Worm (Caenorhabditis elegans) whole organism, L2 larva: ENCODE data around the gene srh-73.
"Not testable (repeated sequence)": the region's sequence is repeated elsewhere in the genome, so short reads cannot be mapped to it uniquely, and the experiment has no call there.

Experiments
- F13H6.1 ChIP-seq: sonication (generic microtip); optimal IDR thresholded peaks from 2 replicates; lab custom pipeline; 2016; ENCODE audit warnings: missing genetic modification characterization, missing compliant biosample characterization
- R02D3.7 ChIP-seq: fragments of 150-350 bp; optimal IDR thresholded peaks from 2 replicates; lab custom pipeline; 2014; ENCODE audit warnings: missing biosample characterization, missing genetic modification characterization
- Y55F3AM.14 ChIP-seq: fragments of 200-800 bp; sonication (Bioruptor generic); optimal IDR thresholded peaks from 2 replicates; lab custom pipeline; 2018; ENCODE audit warnings: mild to moderate bottlenecking, missing genetic modification characterization, missing compliant biosample characterization
- alr-1 ChIP-seq: fragments of 150-350 bp; optimal IDR thresholded peaks from 2 replicates; lab custom pipeline; 2014; ENCODE audit warnings: missing biosample characterization, missing genetic modification characterization
- aly-2 ChIP-seq: fragments of 150-350 bp; optimal IDR thresholded peaks from 2 replicates; lab custom pipeline; 2014; ENCODE audit warnings: missing biosample characterization, missing genetic modification characterization
- ama-1 ChIP-seq: fragments of 150-350 bp; optimal IDR thresholded peaks from 2 replicates; lab custom pipeline; 2018; ENCODE audit warnings: inconsistent platforms
- ceh-82 ChIP-seq: fragments of 150-350 bp; optimal IDR thresholded peaks from 2 replicates; lab custom pipeline; 2014; ENCODE audit warnings: missing biosample characterization, missing genetic modification characterization
- crh-2 ChIP-seq: sonication (generic microtip); optimal IDR thresholded peaks from 2 replicates; lab custom pipeline; 2017; ENCODE audit warnings: missing biosample characterization, missing genetic modification characterization
- dmd-4 ChIP-seq: sonication (generic microtip); optimal IDR thresholded peaks from 2 replicates; lab custom pipeline; 2017; ENCODE audit warnings: missing biosample characterization, missing genetic modification characterization
- elt-1 ChIP-seq: fragments of 150-350 bp; optimal IDR thresholded peaks from 2 replicates; lab custom pipeline; 2014; ENCODE audit warnings: missing biosample characterization, missing genetic modification characterization
- elt-3 ChIP-seq: sonication (generic microtip); optimal IDR thresholded peaks from 2 replicates; lab custom pipeline; 2017; ENCODE audit warnings: missing biosample characterization, missing genetic modification characterization
- lin-11 ChIP-seq: fragments of 150-350 bp; sonication (generic microtip); optimal IDR thresholded peaks from 2 replicates; lab custom pipeline; 2014; ENCODE audit warnings: missing biosample characterization, missing genetic modification characterization, inconsistent platforms, mixed read lengths
- lin-13 ChIP-seq: fragments of 150-350 bp; optimal IDR thresholded peaks from 2 replicates; lab custom pipeline; 2014; ENCODE audit warnings: missing biosample characterization, missing genetic modification reagents, missing genetic modification characterization
- mab-5 ChIP-seq: fragments of 150-350 bp; optimal IDR thresholded peaks from 2 replicates; lab custom pipeline; 2014; ENCODE audit warnings: missing biosample characterization, missing genetic modification characterization
- mbf-1 ChIP-seq: sonication (generic microtip); optimal IDR thresholded peaks from 2 replicates; lab custom pipeline; 2017; ENCODE audit warnings: missing biosample characterization, missing genetic modification characterization
- mdl-1 ChIP-seq, 2 experiments: fragments of 150-350 bp in 1 of 2; sonication (generic microtip) in 1 of 2; optimal IDR thresholded peaks; 2 replicates each; lab custom pipeline; 2017; ENCODE audit warnings: missing biosample characterization in 2 of 2, missing genetic modification characterization in 2 of 2
- nhr-11 ChIP-seq: fragments of 150-350 bp; optimal IDR thresholded peaks from 2 replicates; lab custom pipeline; 2014; ENCODE audit warnings: missing biosample characterization, missing genetic modification characterization
- nhr-12 ChIP-seq: fragments of 150-350 bp; optimal IDR thresholded peaks from 2 replicates; lab custom pipeline; 2014; ENCODE audit warnings: missing biosample characterization, missing genetic modification characterization
- nhr-129 ChIP-seq: fragments of 150-350 bp; optimal IDR thresholded peaks from 2 replicates; lab custom pipeline; 2014; ENCODE audit warnings: missing biosample characterization, missing genetic modification characterization
- nhr-21 ChIP-seq: fragments of 150-350 bp; optimal IDR thresholded peaks from 2 replicates; lab custom pipeline; 2014; ENCODE audit warnings: missing biosample characterization, missing genetic modification characterization
- nhr-23 ChIP-seq: fragments of 150-350 bp; optimal IDR thresholded peaks from 2 replicates; lab custom pipeline; 2014; ENCODE audit warnings: missing biosample characterization, missing genetic modification reagents, missing genetic modification characterization
- nhr-6 ChIP-seq: fragments of 150-350 bp; optimal IDR thresholded peaks from 2 replicates; lab custom pipeline; 2014; ENCODE audit warnings: missing biosample characterization, missing genetic modification characterization
- nhr-77 ChIP-seq: fragments of 150-350 bp; optimal IDR thresholded peaks from 2 replicates; lab custom pipeline; 2014; ENCODE audit warnings: missing biosample characterization, missing genetic modification characterization
- peb-1 ChIP-seq: fragments of 150-350 bp; optimal IDR thresholded peaks from 2 replicates; lab custom pipeline; 2014; ENCODE audit warnings: missing biosample characterization, missing genetic modification characterization
- sem-4 ChIP-seq: fragments of 150-350 bp; optimal IDR thresholded peaks from 2 replicates; lab custom pipeline; 2014; ENCODE audit warnings: missing biosample characterization, missing genetic modification reagents, missing genetic modification characterization
- skn-1 ChIP-seq: sonication (generic microtip); optimal IDR thresholded peaks from 2 replicates; lab custom pipeline; 2017; ENCODE audit warnings: missing biosample characterization, missing genetic modification characterization
- sma-3 ChIP-seq: sonication (generic microtip); optimal IDR thresholded peaks from 2 replicates; lab custom pipeline; 2016; ENCODE audit warnings: missing genetic modification reagents, missing genetic modification characterization, missing compliant biosample characterization
- sma-9 ChIP-seq, 2 experiments: fragments of 150-350 bp in 1 of 2; sonication (generic microtip) in 1 of 2; optimal IDR thresholded peaks; 2 replicates each; lab custom pipeline; 2014 to 2016; ENCODE audit warnings: missing genetic modification characterization in 2 of 2, mild to moderate bottlenecking in 1 of 2, missing biosample characterization in 1 of 2, missing compliant biosample characterization in 1 of 2, missing genetic modification reagents in 1 of 2, moderate library complexity in 1 of 2
- snpc-4 ChIP-seq: fragments of 150-350 bp; optimal IDR thresholded peaks from 2 replicates; lab custom pipeline; 2014; ENCODE audit warnings: missing biosample characterization, missing genetic modification characterization
- unc-39 ChIP-seq: fragments of 150-350 bp; optimal IDR thresholded peaks from 2 replicates; lab custom pipeline; 2014; ENCODE audit warnings: missing biosample characterization, missing genetic modification characterization
- unc-62 ChIP-seq: fragments of 150-350 bp; optimal IDR thresholded peaks from 2 replicates; lab custom pipeline; 2014; ENCODE audit warnings: missing biosample characterization, missing genetic modification reagents, missing genetic modification characterization
- zag-1 ChIP-seq: fragments of 150-350 bp; optimal IDR thresholded peaks from 2 replicates; lab custom pipeline; 2014; ENCODE audit warnings: missing biosample characterization, missing genetic modification characterization
- ztf-11 ChIP-seq: sonication (generic microtip); optimal IDR thresholded peaks from 2 replicates; lab custom pipeline; 2017; ENCODE audit warnings: missing biosample characterization, missing genetic modification characterization
- ztf-4 ChIP-seq: fragments of 150-350 bp; optimal IDR thresholded peaks from 2 replicates; lab custom pipeline; 2014; ENCODE audit warnings: missing biosample characterization, missing genetic modification characterization

srh-73 gene

DNA sequence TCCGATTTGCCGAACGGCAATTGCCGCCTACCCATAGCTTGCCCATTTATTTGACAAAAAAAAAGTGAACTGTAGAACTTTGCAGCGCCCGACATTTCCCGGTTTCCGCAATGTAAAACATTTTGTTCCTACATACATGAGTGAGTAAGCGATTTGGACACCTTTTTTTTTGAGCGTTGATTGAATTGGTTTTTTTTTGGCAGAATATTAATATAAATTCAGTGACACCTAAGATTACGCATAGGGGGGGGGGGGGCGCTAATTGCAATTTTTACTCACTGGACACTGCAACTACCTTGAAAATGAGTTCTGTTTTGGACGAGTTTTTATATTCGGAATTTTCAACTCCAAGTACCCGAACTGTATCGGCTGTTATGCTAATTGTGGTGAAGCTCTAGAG lies 13.6 kb downstream of the srh-73 start, which contains the start of gene srx-118:
TSS of gene srx-118 (plus strand) at position 301 of the 400 bp plus-strand sequence.
- TF ChIP-seq elt-1 (tag; lab: Kevin White, UChicago) (no peak), nhr-21 (no peak), sma-9 (GFP tag; optimal IDR thresholded peaks at IDR 0.05; lab: Kevin White, UChicago) (no peak), sma-9 (tag; optimal IDR thresholded peaks at IDR 0.05; lab: Kevin White, UChicago) (no peak), unc-62 (GFP tag; lab: Kevin White, UChicago) (no peak)

- no peak for TF ChIP-seq lin-11 (tag; lab: Kevin White, UChicago)
- no peak for TF ChIP-seq unc-62 (GFP tag; lab: Kevin White, UChicago)
- TF ChIP-seq mbf-1 (tag; lab: Kevin White, UChicago): no peak
- TF ChIP-seq ztf-11 (tag; lab: Kevin White, UChicago): no peak
- TF ChIP-seq R02D3.7 (tag; lab: Kevin White, UChicago): no peak
- TF ChIP-seq nhr-77 (tag; lab: Kevin White, UChicago): no peak
- TF ChIP-seq nhr-129 (tag; lab: Kevin White, UChicago): no peak
- no peak for TF ChIP-seq ceh-82
- no peak for TF ChIP-seq elt-3 (tag; lab: Kevin White, UChicago)
- no peak for TF ChIP-seq nhr-23 (tag; lab: Kevin White, UChicago)
- TF ChIP-seq nhr-6 (tag; lab: Kevin White, UChicago): no peak
- no peak for TF ChIP-seq dmd-4
- no peak for TF ChIP-seq elt-1 (tag; lab: Kevin White, UChicago)
- no peak for TF ChIP-seq sma-3 (GFP tag; lab: Kevin White, UChicago)
These were observed 16.0 kb downstream of the srh-73 start, which contains the start of gene srx-119 for ce11 chrII:12527947-12528346. TSS of gene srx-119 (plus strand) at chrII:12528247.

DNA sequence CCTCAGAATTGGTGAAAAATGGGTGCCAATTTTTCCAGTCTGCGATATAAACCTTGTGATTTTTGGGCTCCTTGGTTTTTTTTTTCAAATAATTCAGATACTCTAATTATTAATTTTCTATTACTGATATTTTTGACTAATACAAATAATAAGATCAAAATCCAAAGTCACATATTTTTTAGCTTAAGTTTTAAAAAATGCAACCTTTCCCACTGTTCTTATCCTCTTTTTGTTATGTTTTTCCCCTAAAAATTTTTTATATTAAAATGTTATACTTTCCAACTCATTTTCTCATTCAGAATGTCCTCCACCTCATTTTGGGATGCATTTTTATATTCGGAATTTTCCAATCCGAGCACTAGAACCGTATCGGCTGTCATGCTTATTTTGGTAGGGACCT lies 19.0 kb downstream of the srh-73 start, which contains the start of gene srx-120:
TSS of gene srx-120 (plus strand) at position 301 of the 400 bp plus-strand sequence.
- TF ChIP-seq Y55F3AM.14 (GFP tag; lab: Kevin White, UChicago) (no peak), ztf-11 (tag; lab: Kevin White, UChicago) (no peak), peb-1 (no peak), nhr-12 (tag; lab: Kevin White, UChicago) (no peak), snpc-4 (no peak), sem-4 (tag; lab: Kevin White, UChicago) (no peak)

ce11 chrII:12535297-12535803 lies 23.4 kb downstream of the srh-73 start, which contains the start of gene nimk-1:
TSS of gene nimk-1 (plus strand) at chrII:12535753.
- no peak for TF ChIP-seq F13H6.1 (tag; lab: Kevin White, UChicago)
- no peak for TF ChIP-seq sem-4 (tag; lab: Kevin White, UChicago)
- no peak for TF ChIP-seq aly-2
- TF ChIP-seq nhr-6 (tag; lab: Kevin White, UChicago): no peak
- TF ChIP-seq ztf-11 (tag; lab: Kevin White, UChicago): no peak
- no peak for TF ChIP-seq nhr-11 (tag; lab: Kevin White, UChicago)
- TF ChIP-seq dmd-4: no peak
- no peak for TF ChIP-seq sma-3 (GFP tag; lab: Kevin White, UChicago)
- no peak for TF ChIP-seq ama-1 (lab: Kevin White, UChicago)
- TF ChIP-seq mdl-1 (tag; optimal IDR thresholded peaks at IDR 0.05; lab: Kevin White, UChicago): no peak
- TF ChIP-seq unc-39 (tag; lab: Kevin White, UChicago): no peak
- no peak for TF ChIP-seq lin-11 (tag; lab: Kevin White, UChicago)
- no peak for TF ChIP-seq Y55F3AM.14 (GFP tag; lab: Kevin White, UChicago)
- TF ChIP-seq skn-1 (tag; lab: Kevin White, UChicago): no peak
- TF ChIP-seq mbf-1 (tag; lab: Kevin White, UChicago): no peak
- TF ChIP-seq mab-5: no peak
- no peak for TF ChIP-seq R02D3.7 (tag; lab: Kevin White, UChicago)

ce11 chrII:12536203-12536602 lies 24.2 kb downstream of the srh-73 start, which contains the start of gene F49C5.3:
TSS of gene F49C5.3 (plus strand) at chrII:12536503.
- TF ChIP-seq alr-1; nhr-129 (tag; lab: Kevin White, UChicago); snpc-4: not testable (repeated sequence)
- TF ChIP-seq, all 48 proteins: peak for 0; not testable (repeated sequence) for 48

DNA sequence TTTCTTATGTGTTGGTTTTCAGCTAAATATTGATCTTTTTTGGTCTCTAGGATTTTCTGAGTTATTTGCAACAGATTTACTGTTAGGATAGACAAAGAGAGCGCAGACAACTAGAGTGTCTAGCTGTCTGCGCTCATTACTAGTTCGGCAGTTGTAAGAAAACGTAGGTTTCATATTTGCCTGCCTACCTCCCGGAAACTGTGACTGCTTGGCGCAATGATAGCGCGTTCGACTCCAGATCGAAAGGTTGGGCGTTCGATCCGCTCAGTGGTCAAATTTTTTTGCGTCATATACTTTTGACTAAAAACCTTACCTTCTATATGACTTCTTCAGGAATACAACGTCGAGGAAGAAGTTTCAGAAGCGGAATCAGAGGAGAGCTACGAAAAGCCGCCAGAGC lies 27.4 kb downstream of the srh-73 start:
- TF ChIP-seq sem-4 (tag; lab: Kevin White, UChicago) (no peak), alr-1 (no peak), lin-13 (no peak), ztf-4 (tag; lab: Kevin White, UChicago) (no peak), aly-2 (no peak), skn-1 (tag; lab: Kevin White, UChicago) (no peak), zag-1 (tag; lab: Kevin White, UChicago) (no peak), ceh-82 (no peak), crh-2 (tag; lab: Kevin White, UChicago) (no peak), nhr-11 (tag; lab: Kevin White, UChicago) (no peak), unc-39 (tag; lab: Kevin White, UChicago) (no peak), snpc-4 (no peak)
